Fruit fly (Drosophila melanogaster) whole organism, embryonic: ENCODE results near the gene Tim17a1.
A peak's percentile ranks its signal among the peaks of the same experiment; 100 is the strongest.

Experiments used
- Abd-B ChIP-seq: fragments of 200-800 bp; sonication (Bioruptor generic); optimal IDR thresholded peaks from 2 replicates; lab custom pipeline; 2018; ENCODE audit warnings: missing biosample characterization, mild to moderate bottlenecking, missing genetic modification characterization, moderate library complexity
- CG11398 ChIP-seq: fragments of 200-800 bp; sonication (Bioruptor generic); optimal IDR thresholded peaks from 2 replicates; lab custom pipeline; 2016; ENCODE audit warnings: missing biosample characterization, missing genetic modification characterization
- CG12155 ChIP-seq: fragments of 200-800 bp; sonication (Bioruptor generic); optimal IDR thresholded peaks from 3 replicates; lab custom pipeline; 2016; ENCODE audit warnings: missing biosample characterization, missing genetic modification characterization
- CG16813 ChIP-seq: fragments of 200-800 bp; sonication (Bioruptor generic); IDR thresholded peaks from 3 replicates; pipeline ENCODE4 v1.3.6; 2022; ENCODE audit warnings: missing biosample characterization, missing genetic modification characterization; ENCODE audit not compliant: partially characterized antibody
- CG17361 ChIP-seq: fragments of 200-800 bp; sonication (Bioruptor generic); IDR thresholded peaks from 3 replicates; pipeline ENCODE4 v1.3.6; 2022; ENCODE audit warnings: missing biosample characterization, missing genetic modification characterization
- CG17802 ChIP-seq: fragments of 200-800 bp; sonication (Bioruptor generic); optimal IDR thresholded peaks from 2 replicates; lab custom pipeline; 2018; ENCODE audit warnings: missing biosample characterization, mild to moderate bottlenecking, missing genetic modification characterization, moderate library complexity
- CG1792 ChIP-seq: fragments of 200-800 bp; sonication (Bioruptor generic); optimal IDR thresholded peaks from 2 replicates; lab custom pipeline; 2016; ENCODE audit warnings: missing biosample characterization, missing genetic modification characterization
- CG32532 ChIP-seq: fragments of 200-800 bp; sonication (Bioruptor generic); IDR thresholded peaks from 2 replicates; pipeline ENCODE4 v1.3.6; 2022; ENCODE audit warnings: missing biosample characterization, missing genetic modification characterization
- CG4404 ChIP-seq: fragments of 200-800 bp; sonication (Bioruptor generic); IDR thresholded peaks from 2 replicates; pipeline ENCODE4 v1.3.6; 2022; ENCODE audit warnings: missing biosample characterization, missing genetic modification characterization
- CG6654 ChIP-seq: fragments of 200-800 bp; sonication (Bioruptor generic); optimal IDR thresholded peaks from 2 replicates; lab custom pipeline; 2017; ENCODE audit warnings: missing biosample characterization, mild to moderate bottlenecking, missing genetic modification characterization
- CG6765 ChIP-seq: fragments of 200-800 bp; sonication (Bioruptor generic); optimal IDR thresholded peaks from 3 replicates; lab custom pipeline; 2017; ENCODE audit warnings: missing biosample characterization, mild to moderate bottlenecking, missing genetic modification characterization
- CG6813 ChIP-seq: fragments of 200-800 bp; sonication (Bioruptor generic); optimal IDR thresholded peaks from 2 replicates; lab custom pipeline; 2017; ENCODE audit warnings: missing biosample characterization, missing genetic modification characterization, mild to moderate bottlenecking, moderate library complexity, missing genetic modification reagents
- CG7372 ChIP-seq: fragments of 200-800 bp; sonication (Bioruptor generic); IDR thresholded peaks from 2 replicates; pipeline ENCODE4 v1.3.6; 2022; ENCODE audit warnings: missing biosample characterization, missing genetic modification characterization
- CG7987 ChIP-seq: fragments of 200-800 bp; sonication (Bioruptor generic); optimal IDR thresholded peaks from 2 replicates; lab custom pipeline; 2018; ENCODE audit warnings: missing biosample characterization, mild to moderate bottlenecking, missing genetic modification characterization, moderate library complexity
- Chrac-16 ChIP-seq: fragments of 200-800 bp; sonication (Bioruptor generic); optimal IDR thresholded peaks from 3 replicates; lab custom pipeline; 2016; ENCODE audit warnings: missing biosample characterization, missing genetic modification characterization
- CrebB ChIP-seq: fragments of 200-800 bp; sonication (Bioruptor generic); optimal IDR thresholded peaks from 3 replicates; lab custom pipeline; 2018; ENCODE audit warnings: missing biosample characterization, mild to moderate bottlenecking, missing genetic modification characterization
- D ChIP-seq, 2 experiments: fragments of 200-800 bp in 1 of 2; fragments of >200 bp in 1 of 2; sonication (Bioruptor generic) in 1 of 2; optimal IDR thresholded peaks; 2 replicates in 1 of 2; 3 replicates in 1 of 2; lab custom pipeline; 2017; ENCODE audit warnings: mild to moderate bottlenecking in 1 of 2, missing biosample characterization in 1 of 2, missing genetic modification characterization in 1 of 2, missing genetic modification reagents in 1 of 2
- Dref ChIP-seq: fragments of 200-800 bp; sonication (Bioruptor generic); IDR thresholded peaks from 2 replicates; pipeline ENCODE4 v1.3.6; 2022; ENCODE audit warnings: missing biosample characterization, missing genetic modification characterization
- Optix ChIP-seq: fragments of 200-800 bp; sonication (Bioruptor generic); IDR thresholded peaks from 3 replicates; pipeline ENCODE4 v1.3.6; 2022; ENCODE audit warnings: missing biosample characterization, missing genetic modification characterization
- Ptx1 ChIP-seq: fragments of 200-800 bp; sonication (Bioruptor generic); IDR thresholded peaks from 2 replicates; pipeline ENCODE4 v1.3.6; 2022; ENCODE audit warnings: missing biosample characterization, missing genetic modification characterization
- Scr ChIP-seq: fragments of 200-800 bp; sonication (Bioruptor generic); IDR thresholded peaks from 2 replicates; pipeline ENCODE4 v1.3.6; 2022; ENCODE audit warnings: missing biosample characterization, missing genetic modification characterization; ENCODE audit not compliant: partially characterized antibody
- Stat92E ChIP-seq, 3 experiments: fragments of >200 bp in 2 of 3; fragments of 200-800 bp in 1 of 3; sonication (Bioruptor generic) in 1 of 3; optimal IDR thresholded peaks; 2 replicates each; lab custom pipeline; 2017 to 2019; ENCODE audit warnings: missing biosample characterization in 3 of 3, missing genetic modification characterization in 3 of 3, mild to moderate bottlenecking in 1 of 3, moderate library complexity in 1 of 3
- Trl ChIP-seq, 3 experiments: fragments of >200 bp in 2 of 3; fragments of 200-800 bp in 1 of 3; sonication (Bioruptor generic) in 1 of 3; optimal IDR thresholded peaks; 2 replicates in 1 of 3; 3 replicates in 2 of 3; lab custom pipeline; 2016 to 2017; ENCODE audit warnings: missing biosample characterization in 1 of 3, missing genetic modification characterization in 1 of 3
- Usf ChIP-seq: fragments of 200-800 bp; sonication (Bioruptor generic); optimal IDR thresholded peaks from 2 replicates; lab custom pipeline; 2017; ENCODE audit warnings: missing genotype, missing biosample characterization, missing genetic modification characterization
- Vsx1 ChIP-seq: fragments of 200-800 bp; sonication (Bioruptor generic); optimal IDR thresholded peaks from 2 replicates; lab custom pipeline; 2017; ENCODE audit warnings: missing biosample characterization, mild to moderate bottlenecking, missing genetic modification characterization, missing genetic modification reagents
- Xrp1 ChIP-seq: fragments of 200-800 bp; sonication (Bioruptor generic); IDR thresholded peaks from 2 replicates; pipeline ENCODE4 v1.3.6; 2022; ENCODE audit warnings: missing biosample characterization, missing genetic modification characterization
- br ChIP-seq: fragments of >200 bp; optimal IDR thresholded peaks from 2 replicates; lab custom pipeline; 2017
- caup ChIP-seq: fragments of 200-800 bp; sonication (Bioruptor generic); optimal IDR thresholded peaks from 3 replicates; lab custom pipeline; 2017; ENCODE audit warnings: missing biosample characterization, mild to moderate bottlenecking, missing genetic modification characterization, moderate library complexity; ENCODE audit not compliant: severe bottlenecking
- corto ChIP-seq: fragments of 200-800 bp; sonication (Bioruptor generic); optimal IDR thresholded peaks from 2 replicates; lab custom pipeline; 2016; ENCODE audit warnings: missing biosample characterization, mild to moderate bottlenecking, missing genetic modification characterization, moderate library complexity
- croc ChIP-seq: fragments of 200-800 bp; sonication (Bioruptor generic); conservative IDR thresholded peaks from 3 replicates; pipeline ENCODE4 v1.3.6; 2022; ENCODE audit warnings: missing biosample characterization, missing genetic modification characterization
- dati ChIP-seq: fragments of 200-800 bp; sonication (Bioruptor generic); IDR thresholded peaks from 2 replicates; pipeline ENCODE4 v1.3.6; 2022; ENCODE audit warnings: missing biosample characterization, missing genetic modification characterization
- dimm ChIP-seq: fragments of 200-800 bp; sonication (Bioruptor generic); IDR thresholded peaks from 2 replicates; pipeline ENCODE4 v1.3.6; 2022; ENCODE audit warnings: missing biosample characterization, missing genetic modification characterization
- dysf ChIP-seq: fragments of 200-800 bp; sonication (Bioruptor generic); IDR thresholded peaks from 3 replicates; pipeline ENCODE4 v1.3.6; 2022; ENCODE audit warnings: missing biosample characterization, missing genetic modification characterization
- fd64A ChIP-seq: fragments of 200-800 bp; sonication (Bioruptor generic); optimal IDR thresholded peaks from 3 replicates; lab custom pipeline; 2018; ENCODE audit warnings: missing biosample characterization, mild to moderate bottlenecking, missing genetic modification characterization
- gem ChIP-seq: fragments of 200-800 bp; sonication (Bioruptor generic); optimal IDR thresholded peaks from 2 replicates; lab custom pipeline; 2019; ENCODE audit warnings: missing biosample characterization, mild to moderate bottlenecking, missing genetic modification characterization, moderate library complexity
- grn ChIP-seq: fragments of 200-800 bp; sonication (Bioruptor generic); optimal IDR thresholded peaks from 3 replicates; lab custom pipeline; 2017; ENCODE audit warnings: missing biosample characterization, missing genetic modification characterization
- lola ChIP-seq, 3 experiments: fragments of >200 bp in 2 of 3; fragments of 200-800 bp in 1 of 3; sonication (Bioruptor generic) in 1 of 3; optimal IDR thresholded peaks; 2 replicates each; lab custom pipeline; 2017 to 2019; ENCODE audit warnings: missing biosample characterization in 3 of 3, missing genetic modification characterization in 3 of 3, mild to moderate bottlenecking in 1 of 3, moderate library complexity in 1 of 3
- p53 ChIP-seq: fragments of 200-800 bp; sonication (Bioruptor generic); optimal IDR thresholded peaks from 2 replicates; lab custom pipeline; 2016; ENCODE audit warnings: missing biosample characterization, missing genetic modification characterization
- phol ChIP-seq: fragments of 200-800 bp; sonication (Bioruptor generic); optimal IDR thresholded peaks from 3 replicates; lab custom pipeline; 2018; ENCODE audit warnings: missing biosample characterization, mild to moderate bottlenecking, missing genetic modification characterization, moderate library complexity
- psq ChIP-seq: fragments of 200-800 bp; sonication (Bioruptor generic); optimal IDR thresholded peaks from 2 replicates; lab custom pipeline; 2017; ENCODE audit warnings: missing biosample characterization, missing genetic modification characterization
- pzg ChIP-seq: fragments of 200-800 bp; sonication (Bioruptor generic); optimal IDR thresholded peaks from 3 replicates; lab custom pipeline; 2018; ENCODE audit warnings: missing biosample characterization, mild to moderate bottlenecking, missing genetic modification characterization, moderate library complexity
- repo ChIP-seq: fragments of 200-800 bp; sonication (Bioruptor generic); optimal IDR thresholded peaks from 2 replicates; lab custom pipeline; 2016; ENCODE audit warnings: missing biosample characterization, missing genetic modification characterization
- scrt ChIP-seq: fragments of 200-800 bp; sonication (Bioruptor generic); optimal IDR thresholded peaks from 2 replicates; lab custom pipeline; 2018; ENCODE audit warnings: missing biosample characterization, mild to moderate bottlenecking, missing genetic modification characterization, moderate library complexity
- seq ChIP-seq: fragments of 200-800 bp; sonication (Bioruptor generic); IDR thresholded peaks from 2 replicates; pipeline ENCODE4 v1.3.6; 2022; ENCODE audit warnings: missing biosample characterization, missing genetic modification characterization
- sisA ChIP-seq: fragments of 200-800 bp; sonication (Bioruptor generic); IDR thresholded peaks from 2 replicates; pipeline ENCODE4 v1.3.6; 2022; ENCODE audit warnings: missing biosample characterization, missing genetic modification characterization
- slbo ChIP-seq: fragments of 200-800 bp; sonication (Bioruptor generic); IDR thresholded peaks from 2 replicates; pipeline ENCODE4 v1.3.6; 2022; ENCODE audit warnings: missing biosample characterization, missing genetic modification characterization
- usp ChIP-seq: fragments of >200 bp; optimal IDR thresholded peaks from 2 replicates; lab custom pipeline; 2017; ENCODE audit warnings: missing biosample characterization, missing genetic modification characterization
- zen2 ChIP-seq: fragments of 200-800 bp; sonication (Bioruptor generic); IDR thresholded peaks from 3 replicates; pipeline ENCODE4 v1.3.6; 2022; ENCODE audit warnings: missing biosample characterization, missing genetic modification characterization; ENCODE audit not compliant: partially characterized antibody
- zfh1 ChIP-seq: fragments of 200-800 bp; sonication (Bioruptor generic); IDR thresholded peaks from 3 replicates; pipeline ENCODE4 v1.3.6; 2022; ENCODE audit warnings: missing biosample characterization, missing genetic modification characterization

Tim17a1 gene

DNA sequence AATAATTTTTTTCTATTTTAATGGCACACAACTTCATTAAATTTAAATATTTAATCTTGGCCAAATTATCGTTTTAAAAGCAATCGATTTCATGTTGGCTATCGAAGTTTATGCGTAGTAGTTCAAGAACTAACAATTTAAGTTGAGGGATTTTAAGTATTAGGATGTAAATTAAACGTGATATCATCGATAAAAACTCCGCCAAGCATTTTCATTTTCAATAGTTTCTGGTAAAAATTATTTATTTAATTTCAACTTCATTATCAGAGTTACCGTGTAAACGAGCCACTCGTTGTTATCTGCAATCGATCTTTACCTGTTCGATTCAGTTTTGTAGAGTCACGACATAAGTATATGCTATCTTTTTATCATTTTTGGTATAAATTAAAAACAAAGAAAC is 38.5 kb upstream of the Tim17a1 start (continued):
- TF ChIP-seq phol (tag; lab: Kevin White, UChicago) (peak; percentile 99), usp (GFP tag; lab: Kevin White, UChicago) (no peak), CG6813 (GFP tag; lab: Kevin White, UChicago) (peak; percentile 99), Chrac-16 (GFP tag; lab: Kevin White, UChicago) (peak; percentile 94), dysf (GFP tag; lab: Robert Waterston, UW) (peak; percentile 97), lola (GFP tag; optimal IDR thresholded peaks at IDR 0.05; lab: Kevin White, UChicago) (peak in 1 of 3 experiments; percentile 99), CG11398 (GFP tag; lab: Kevin White, UChicago) (peak; percentile 88), Trl (optimal IDR thresholded peaks at IDR 0.05; lab: Kevin White, UChicago) (no peak), Trl (GFP tag; optimal IDR thresholded peaks at IDR 0.05; lab: Kevin White, UChicago) (peak; percentile 95), CG6654 (GFP tag; lab: Kevin White, UChicago) (peak; percentile 94), D (optimal IDR thresholded peaks at IDR 0.05; lab: Kevin White, UChicago) (no peak), D (GFP tag; optimal IDR thresholded peaks at IDR 0.05; lab: Kevin White, UChicago) (peak; percentile 96), repo (GFP tag; lab: Kevin White, UChicago) (peak; percentile 98), dati (peak; percentile 90), Xrp1 (peak; percentile 99), zen2 (0 out of 3 replicates have a peak, but pooled peaks have one; percentile 17), Scr (GFP tag; lab: Robert Waterston, UW) (peak; percentile 51), Vsx1 (GFP tag; lab: Kevin White, UChicago) (peak; percentile 92), CG1792 (GFP tag; lab: Kevin White, UChicago) (peak; percentile 97), zfh1 (peak; percentile 99), Abd-B (GFP tag; lab: Kevin White, UChicago) (peak; percentile 94), scrt (GFP tag; lab: Kevin White, UChicago) (peak; percentile 99), Dref (GFP tag; lab: Robert Waterston, UW) (peak; percentile 52), Ptx1 (GFP tag; lab: Robert Waterston, UW) (peak; percentile 94), gem (tag; lab: Kevin White, UChicago) (peak; percentile 99), sisA (GFP tag; lab: Robert Waterston, UW) (peak; percentile 89), psq (GFP tag; lab: Kevin White, UChicago) (peak; percentile 87), p53 (GFP tag; lab: Kevin White, UChicago) (peak; percentile 80), CG16813 (0 out of 3 replicates have a peak, but pooled peaks have one; percentile 32), CG4404 (GFP tag; lab: Robert Waterston, UW) (peak; percentile 80), CG17361 (GFP tag; lab: Robert Waterston, UW) (peak; percentile 98), CG7987 (GFP tag; lab: Kevin White, UChicago) (peak; percentile 96), Optix (GFP tag; lab: Robert Waterston, UW) (peak; percentile 86), CG32532 (GFP tag; lab: Robert Waterston, UW) (peak; percentile 96), CG17802 (tag; lab: Kevin White, UChicago) (peak; percentile 89), seq (GFP tag; lab: Robert Waterston, UW) (peak; percentile 97), Usf (peak; percentile 93), br (no peak), CrebB (tag; lab: Kevin White, UChicago) (peak; percentile 98), grn (GFP tag; lab: Kevin White, UChicago) (peak; percentile 98), CG12155 (GFP tag; lab: Kevin White, UChicago) (peak; percentile 96), corto (GFP tag; lab: Kevin White, UChicago) (peak; percentile 82), fd64A (peak; percentile 95), CG7372 (peak; percentile 97), slbo (GFP tag; lab: Robert Waterston, UW) (peak; percentile 92), dimm (peak; percentile 86), CG6765 (GFP tag; lab: Kevin White, UChicago) (peak; percentile 99), croc (GFP tag; lab: Robert Waterston, UW) (peak; percentile 91), Stat92E (GFP tag; optimal IDR thresholded peaks at IDR 0.05; lab: Kevin White, UChicago) (peak in 1 of 3 experiments; percentile 95), pzg (GFP tag; lab: Kevin White, UChicago) (peak; percentile 46), caup (GFP tag; lab: Kevin White, UChicago) (peak; percentile 97)
